Fruit fly (Drosophila melanogaster): Measurements from ENCODE around the gene polo.

- TF ChIP-seq lz (GFP tag; optimal IDR thresholded peaks at IDR 0.05) (no peak), net (GFP tag; optimal IDR thresholded peaks at IDR 0.05) (no peak), CG6163 (GFP tag; IDR thresholded peaks at IDR 0.05) (no peak), Smox (GFP tag; optimal IDR thresholded peaks at IDR 0.05) (no peak), Ets96B (tag; optimal IDR thresholded peaks at IDR 0.05) (no peak), esn (GFP tag; optimal IDR thresholded peaks at IDR 0.05) (no peak), CG1621 (tag; optimal IDR thresholded peaks at IDR 0.05) (no peak), Blimp-1 (GFP tag; optimal IDR thresholded peaks at IDR 0.05) (no peak), Sox102F (GFP tag; optimal IDR thresholded peaks at IDR 0.05) (no peak), fkh (GFP tag; optimal IDR thresholded peaks at IDR 0.05) (no peak), CG8319 (GFP tag; optimal IDR thresholded peaks at IDR 0.05) (no peak), CG3032 (tag; optimal IDR thresholded peaks at IDR 0.05) (no peak)
Observed at dm6 chr3L:20358212-20358611, 48.8 kb downstream of the polo start, which contains the start of gene CG5665.
